Worm (Caenorhabditis elegans) whole organism, L1 larva: ENCODE measurements around the gene fbxc-29.

ENCODE experiments used
- C04F5.9 ChIP-seq: sonication (generic microtip); optimal IDR thresholded peaks from 2 replicates; lab custom pipeline; 2016; ENCODE audit warnings: missing genetic modification characterization, missing compliant biosample characterization
- F16B12.6 ChIP-seq: fragments of 150-350 bp; optimal IDR thresholded peaks from 2 replicates; lab custom pipeline; 2014; ENCODE audit warnings: missing biosample characterization, missing genetic modification characterization
- Y116A8C.19 ChIP-seq: sonication (generic microtip); optimal IDR thresholded peaks from 2 replicates; lab custom pipeline; 2016; ENCODE audit warnings: missing compliant biosample characterization, missing genetic modification characterization, borderline replicate concordance
- alr-1 ChIP-seq: fragments of 200-800 bp; sonication (Bioruptor generic); optimal IDR thresholded peaks from 2 replicates; lab custom pipeline; 2018; ENCODE audit warnings: borderline replicate concordance, mild to moderate bottlenecking, missing genetic modification characterization, missing compliant biosample characterization
- aly-2 ChIP-seq: fragments of 150-350 bp; optimal IDR thresholded peaks from 2 replicates; lab custom pipeline; 2014; ENCODE audit warnings: missing biosample characterization, missing genetic modification characterization
- ceh-63 ChIP-seq: fragments of 200-800 bp; sonication (Bioruptor generic); optimal IDR thresholded peaks from 2 replicates; lab custom pipeline; 2018; ENCODE audit warnings: mild to moderate bottlenecking, missing genetic modification characterization, missing compliant biosample characterization
- ceh-82 ChIP-seq, 3 experiments: fragments of 150-350 bp in 1 of 3; sonication (generic microtip) in 2 of 3; optimal IDR thresholded peaks; 2 replicates each; lab custom pipeline; 2014 to 2017; ENCODE audit warnings: missing biosample characterization in 3 of 3, missing genetic modification characterization in 3 of 3
- dsc-1 ChIP-seq: sonication (generic microtip); optimal IDR thresholded peaks from 2 replicates; lab custom pipeline; 2016; ENCODE audit warnings: mild to moderate bottlenecking, missing genetic modification characterization, missing compliant biosample characterization
- efl-1 ChIP-seq, 4 experiments: fragments of 150-350 bp; optimal IDR thresholded peaks in 3 of 4; peaks in 1 of 4; 1 replicate in 1 of 4; 2 replicates in 3 of 4; lab custom pipeline; 2014; ENCODE audit warnings: missing biosample characterization in 2 of 4, missing genetic modification characterization in 2 of 4, missing genetic modification reagents in 2 of 4
- efl-3 ChIP-seq: fragments of 200-800 bp; sonication (Bioruptor generic); optimal IDR thresholded peaks from 2 replicates; lab custom pipeline; 2018; ENCODE audit warnings: mild to moderate bottlenecking, missing genetic modification characterization, missing compliant biosample characterization
- egl-13 ChIP-seq: sonication (generic microtip); optimal IDR thresholded peaks from 2 replicates; lab custom pipeline; 2016; ENCODE audit warnings: missing genotype, missing genetic modification reagents, missing genetic modification characterization, missing compliant biosample characterization
- egl-27 ChIP-seq, 2 experiments: fragments of 150-350 bp in 1 of 2; sonication (generic microtip); optimal IDR thresholded peaks; 3 replicates each; lab custom pipeline; 2017 to 2018; ENCODE audit warnings: missing biosample characterization in 2 of 2, missing genetic modification characterization in 2 of 2, missing genetic modification reagents in 2 of 2
- elt-2 ChIP-seq: sonication (generic microtip); optimal IDR thresholded peaks from 2 replicates; lab custom pipeline; 2016; ENCODE audit warnings: missing genetic modification characterization, mild to moderate bottlenecking, inconsistent platforms, missing compliant biosample characterization, missing genetic modification reagents
- elt-3 ChIP-seq, 6 experiments: fragments of 150-350 bp in 1 of 6; sonication (generic microtip); optimal IDR thresholded peaks; 2 replicates each; lab custom pipeline; 2017 to 2018; ENCODE audit warnings: missing biosample characterization in 6 of 6, missing genetic modification characterization in 6 of 6, inconsistent platforms in 1 of 6
- fkh-4 ChIP-seq: sonication (generic microtip); optimal IDR thresholded peaks from 2 replicates; lab custom pipeline; 2016; ENCODE audit warnings: missing compliant biosample characterization, missing genetic modification characterization, borderline replicate concordance
- fkh-8 ChIP-seq: sonication (generic microtip); optimal IDR thresholded peaks from 2 replicates; lab custom pipeline; 2016; ENCODE audit warnings: mild to moderate bottlenecking, missing genetic modification characterization, missing compliant biosample characterization
- fos-1 ChIP-seq: fragments of 150-350 bp; optimal IDR thresholded peaks from 2 replicates; lab custom pipeline; 2014; ENCODE audit warnings: missing biosample characterization, missing genetic modification characterization
- irx-1 ChIP-seq: sonication (generic microtip); optimal IDR thresholded peaks from 2 replicates; lab custom pipeline; 2016; ENCODE audit warnings: missing genetic modification characterization, missing compliant biosample characterization
- isw-1 ChIP-seq: fragments of 200-800 bp; sonication (Bioruptor generic); IDR thresholded peaks from 2 replicates; pipeline ENCODE4 v1.3.6; 2022; ENCODE audit warnings: missing genetic modification characterization, missing compliant biosample characterization
- jun-1 ChIP-seq: fragments of 150-350 bp; optimal IDR thresholded peaks from 2 replicates; lab custom pipeline; 2014; ENCODE audit warnings: missing biosample characterization, missing genetic modification reagents, missing genetic modification characterization
- lin-13 ChIP-seq: fragments of 150-350 bp; optimal IDR thresholded peaks from 2 replicates; lab custom pipeline; 2014; ENCODE audit warnings: missing biosample characterization, missing genetic modification reagents, missing genetic modification characterization
- lin-14 ChIP-seq: fragments of 200-800 bp; sonication (Bioruptor generic); optimal IDR thresholded peaks from 2 replicates; lab custom pipeline; 2018; ENCODE audit warnings: mild to moderate bottlenecking, missing genetic modification characterization, moderate library complexity, missing compliant biosample characterization
- lin-35 ChIP-seq, 2 experiments: fragments of 150-350 bp; optimal IDR thresholded peaks; 2 replicates each; lab custom pipeline; 2014; ENCODE audit warnings: missing biosample characterization in 2 of 2, missing genetic modification characterization in 2 of 2, missing genetic modification reagents in 2 of 2
- lin-39 ChIP-seq: fragments of 150-350 bp; optimal IDR thresholded peaks from 2 replicates; lab custom pipeline; 2014; ENCODE audit warnings: missing biosample characterization, missing genetic modification reagents, missing genetic modification characterization
- lsy-2 ChIP-seq, 2 experiments: fragments of 150-350 bp; optimal IDR thresholded peaks; 2 replicates each; lab custom pipeline; 2014; ENCODE audit warnings: missing biosample characterization in 2 of 2, missing genetic modification characterization in 2 of 2
- mdl-1 ChIP-seq, 2 experiments: fragments of 150-350 bp; optimal IDR thresholded peaks; 2 replicates each; lab custom pipeline; 2014 to 2017; ENCODE audit warnings: missing biosample characterization in 2 of 2, missing genetic modification characterization in 2 of 2, inconsistent platforms in 1 of 2
- mef-2 ChIP-seq: fragments of 150-350 bp; optimal IDR thresholded peaks from 2 replicates; lab custom pipeline; 2014; ENCODE audit warnings: missing biosample characterization, missing genetic modification characterization
- nhr-20 ChIP-seq: sonication (generic microtip); optimal IDR thresholded peaks from 2 replicates; lab custom pipeline; 2016; ENCODE audit warnings: mild to moderate bottlenecking, missing genetic modification characterization, missing compliant biosample characterization
- nhr-28 ChIP-seq: fragments of 150-350 bp; optimal IDR thresholded peaks from 2 replicates; lab custom pipeline; 2014; ENCODE audit warnings: missing biosample characterization, missing genetic modification characterization
- nhr-47 ChIP-seq: sonication (generic microtip); optimal IDR thresholded peaks from 2 replicates; lab custom pipeline; 2016; ENCODE audit warnings: mild to moderate bottlenecking, missing genetic modification characterization, moderate library complexity, missing compliant biosample characterization
- nhr-77 ChIP-seq: fragments of 150-350 bp; optimal IDR thresholded peaks from 2 replicates; lab custom pipeline; 2014; ENCODE audit warnings: missing biosample characterization, missing genetic modification characterization
- nhr-85 ChIP-seq: sonication (generic microtip); peaks from one replicate; lab custom pipeline; 2016; ENCODE audit warnings: missing genetic modification characterization, inconsistent platforms, missing compliant biosample characterization
- nhr-90 ChIP-seq: sonication (generic microtip); optimal IDR thresholded peaks from 2 replicates; lab custom pipeline; 2016; ENCODE audit warnings: mild to moderate bottlenecking, missing genetic modification characterization, missing compliant biosample characterization; ENCODE audit not compliant: poor library complexity
- pax-3 ChIP-seq: fragments of 200-800 bp; sonication (Bioruptor generic); optimal IDR thresholded peaks from 2 replicates; lab custom pipeline; 2018; ENCODE audit warnings: mild to moderate bottlenecking, missing genetic modification characterization, moderate library complexity, missing compliant biosample characterization
- pqm-1 ChIP-seq: sonication (generic microtip); optimal IDR thresholded peaks from 3 replicates; lab custom pipeline; 2017; ENCODE audit warnings: missing biosample characterization, missing genetic modification characterization
- skn-1 ChIP-seq: fragments of 150-350 bp; optimal IDR thresholded peaks from 2 replicates; lab custom pipeline; 2014; ENCODE audit warnings: missing biosample characterization, missing genetic modification characterization
- snpc-4 ChIP-seq: fragments of 150-350 bp; optimal IDR thresholded peaks from 2 replicates; lab custom pipeline; 2014; ENCODE audit warnings: missing biosample characterization, missing genetic modification characterization
- sox-4 ChIP-seq: sonication (generic microtip); optimal IDR thresholded peaks from 2 replicates; lab custom pipeline; 2016; ENCODE audit warnings: missing genetic modification characterization, missing compliant biosample characterization
- sup-37 ChIP-seq: fragments of 200-800 bp; sonication (Bioruptor generic); optimal IDR thresholded peaks from 2 replicates; lab custom pipeline; 2018; ENCODE audit warnings: mild to moderate bottlenecking, missing genetic modification characterization, missing compliant biosample characterization
- tbx-2 ChIP-seq: sonication (generic microtip); optimal IDR thresholded peaks from 2 replicates; lab custom pipeline; 2016; ENCODE audit warnings: missing genetic modification characterization, missing compliant biosample characterization
- unc-130 ChIP-seq: fragments of 150-350 bp; optimal IDR thresholded peaks from 2 replicates; lab custom pipeline; 2017; ENCODE audit warnings: missing biosample characterization, missing genetic modification characterization, inconsistent platforms
- unc-86 ChIP-seq: sonication (generic microtip); optimal IDR thresholded peaks from 2 replicates; lab custom pipeline; 2016; ENCODE audit warnings: missing genetic modification characterization, missing compliant biosample characterization
- unc-98 ChIP-seq: fragments of 200-800 bp; sonication (Bioruptor generic); IDR thresholded peaks from 2 replicates; pipeline ENCODE4 v1.3.6; 2022; ENCODE audit warnings: missing genetic modification characterization, missing compliant biosample characterization
- zip-4 ChIP-seq: fragments of 200-800 bp; sonication (Bioruptor generic); optimal IDR thresholded peaks from 2 replicates; lab custom pipeline; 2018; ENCODE audit warnings: mild to moderate bottlenecking, missing genetic modification characterization, moderate library complexity, missing compliant biosample characterization

The fbxc-29 gene

ce11 chrII:940779-941178 is 24.9 kb downstream of the fbxc-29 start, which contains the start of gene fbxc-36:
TSS of gene fbxc-36 (plus strand) at chrII:940983.
- peak; percentile 67 for TF ChIP-seq nhr-85 (tag; lab: Kevin White, UChicago)
- TF ChIP-seq aly-2 (tag; lab: Kevin White, UChicago) = no peak
- no peak for TF ChIP-seq efl-1 (optimal IDR thresholded peaks at IDR 0.05; lab: Kevin White, UChicago)
- peak in 1 of 2 experiments; percentile 86 for TF ChIP-seq efl-1 (GFP tag; optimal IDR thresholded peaks at IDR 0.05 in 1 of 2; lab: Kevin White, UChicago)
- TF ChIP-seq lin-35 (GFP tag; optimal IDR thresholded peaks at IDR 0.05; lab: Kevin White, UChicago) = peak in 1 of 2 experiments; percentile 42
- peak in 1 of 2 experiments; percentile 5 for TF ChIP-seq mdl-1 (tag; optimal IDR thresholded peaks at IDR 0.05; lab: Kevin White, UChicago)
- no peak for TF ChIP-seq lin-13 (GFP tag; lab: Kevin White, UChicago)
- TF ChIP-seq pax-3 (tag; lab: Kevin White, UChicago) = no peak

ce11 chrII:943773-944172 is 27.9 kb downstream of the fbxc-29 start, which contains the start of gene clec-43:
TSS of gene clec-43 (plus strand) at chrII:944066.
- TF ChIP-seq C04F5.9 (tag; lab: Kevin White, UChicago) = no peak
- TF ChIP-seq elt-2 (tag; lab: Kevin White, UChicago) = peak; percentile 94
- no peak for TF ChIP-seq unc-98 (GFP tag; lab: Robert Waterston, UW)
- TF ChIP-seq ceh-63 = no peak
- no peak for TF ChIP-seq efl-3 (GFP tag; lab: Kevin White, UChicago)
- TF ChIP-seq lin-35 (GFP tag; optimal IDR thresholded peaks at IDR 0.05; lab: Kevin White, UChicago) = peak in 1 of 2 experiments; percentile 20
- TF ChIP-seq pqm-1 (tag; lab: Kevin White, UChicago) = peak; percentile 15
- TF ChIP-seq pax-3 (tag; lab: Kevin White, UChicago) = no peak
- TF ChIP-seq lin-39 (tag; lab: Kevin White, UChicago) = no peak
- no peak for TF ChIP-seq alr-1 (tag; lab: Kevin White, UChicago)
- no peak for TF ChIP-seq mef-2 (tag; lab: Kevin White, UChicago)
- no peak for TF ChIP-seq nhr-20
- TF ChIP-seq snpc-4 (tag; lab: Kevin White, UChicago) = no peak
- TF ChIP-seq Y116A8C.19 (tag; lab: Kevin White, UChicago) = no peak
- TF ChIP-seq fos-1 (tag; lab: Kevin White, UChicago) = no peak
- TF ChIP-seq F16B12.6 (tag; lab: Kevin White, UChicago) = no peak
- TF ChIP-seq unc-86 (tag; lab: Kevin White, UChicago) = no peak
- TF ChIP-seq sox-4 (tag; lab: Kevin White, UChicago) = no peak
- no peak for TF ChIP-seq lsy-2 (tag; optimal IDR thresholded peaks at IDR 0.05; lab: Kevin White, UChicago)
- no peak for TF ChIP-seq nhr-47 (tag; lab: Kevin White, UChicago)
- TF ChIP-seq, all 84 proteins: peak for 3

- TF ChIP-seq sup-37 (GFP tag; lab: Kevin White, UChicago) = no peak
- no peak for TF ChIP-seq unc-130
- TF ChIP-seq lsy-2 (tag; optimal IDR thresholded peaks at IDR 0.05; lab: Kevin White, UChicago) = no peak
- no peak for TF ChIP-seq lin-39 (tag; lab: Kevin White, UChicago)
- no peak for TF ChIP-seq jun-1 (tag; lab: Kevin White, UChicago)
- no peak for TF ChIP-seq egl-13 (tag; lab: Kevin White, UChicago)
- no peak for TF ChIP-seq lin-14
- TF ChIP-seq egl-27 (tag; optimal IDR thresholded peaks at IDR 0.05; lab: Kevin White, UChicago) = no peak
- TF ChIP-seq ceh-82 (tag; optimal IDR thresholded peaks at IDR 0.05; lab: Kevin White, UChicago) = no peak
- TF ChIP-seq skn-1 (tag; lab: Kevin White, UChicago) = no peak
- no peak for TF ChIP-seq mef-2 (tag; lab: Kevin White, UChicago)
- no peak for TF ChIP-seq C04F5.9 (tag; lab: Kevin White, UChicago)
These were observed 32.2 kb downstream of the fbxc-29 start, which contains the start of gene fbxc-32 for ce11 chrII:948091-948490. TSS of gene fbxc-32 (minus strand) at chrII:948191.

ce11 chrII:950374-950773 is 34.5 kb downstream of the fbxc-29 start:
- peak in 1 of 2 experiments; percentile 2 for TF ChIP-seq lin-35 (GFP tag; optimal IDR thresholded peaks at IDR 0.05; lab: Kevin White, UChicago)
- TF ChIP-seq nhr-28 (tag; lab: Kevin White, UChicago) = no peak
- TF ChIP-seq elt-3 (tag; optimal IDR thresholded peaks at IDR 0.05; lab: Kevin White, UChicago) = no peak
- peak; percentile 56 for TF ChIP-seq lin-14
- no peak for TF ChIP-seq egl-13 (tag; lab: Kevin White, UChicago)
- no peak for TF ChIP-seq nhr-20
- TF ChIP-seq tbx-2 (tag; lab: Kevin White, UChicago) = no peak
- TF ChIP-seq zip-4 (GFP tag; lab: Kevin White, UChicago) = peak; percentile 48
- TF ChIP-seq fkh-4 (tag; lab: Kevin White, UChicago) = no peak
- TF ChIP-seq mef-2 (tag; lab: Kevin White, UChicago) = no peak
- no peak for TF ChIP-seq nhr-77 (tag; lab: Kevin White, UChicago)
- no peak for TF ChIP-seq aly-2 (tag; lab: Kevin White, UChicago)
- no peak for TF ChIP-seq nhr-90
- TF ChIP-seq dsc-1 = no peak
- TF ChIP-seq ceh-82 (tag; optimal IDR thresholded peaks at IDR 0.05; lab: Kevin White, UChicago) = peak in 2 of 3 experiments; percentile 19 to 45
- peak; percentile 19; the same call in 1 of the 2 replicates for TF ChIP-seq isw-1 (GFP tag; lab: Robert Waterston, UW)
- TF ChIP-seq irx-1 = no peak
- peak; percentile 52 for TF ChIP-seq fkh-8 (tag; lab: Kevin White, UChicago)
- no peak for TF ChIP-seq efl-1 (optimal IDR thresholded peaks at IDR 0.05; lab: Kevin White, UChicago)
- TF ChIP-seq efl-1 (GFP tag; optimal IDR thresholded peaks at IDR 0.05 in 1 of 2; lab: Kevin White, UChicago) = no peak
